Worm (Caenorhabditis elegans) whole organism, late embryonic: ENCODE data around the gene T28A11.13.

ENCODE experiments used
- ama-1 ChIP-seq: fragments of 150-350 bp; optimal IDR thresholded peaks from 2 replicates; lab custom pipeline; 2014
- che-1 ChIP-seq: sonication (generic microtip); optimal IDR thresholded peaks from 2 replicates; lab custom pipeline; 2016; ENCODE audit warnings: mild to moderate bottlenecking, missing genetic modification characterization, missing compliant biosample characterization
- dmd-4 ChIP-seq: sonication (generic microtip); optimal IDR thresholded peaks from 2 replicates; lab custom pipeline; 2016; ENCODE audit warnings: borderline replicate concordance, missing genetic modification characterization, missing compliant biosample characterization
- npax-4 ChIP-seq: sonication (generic microtip); optimal IDR thresholded peaks from 2 replicates; lab custom pipeline; 2016; ENCODE audit warnings: missing genetic modification characterization, missing compliant biosample characterization
- odd-2 ChIP-seq: sonication (generic microtip); optimal IDR thresholded peaks from 2 replicates; lab custom pipeline; 2017; ENCODE audit warnings: antibody characterized with exemption, mild to moderate bottlenecking, missing genetic modification characterization, missing compliant biosample characterization
- rnt-1 ChIP-seq: sonication (generic microtip); optimal IDR thresholded peaks from 2 replicates; lab custom pipeline; 2016; ENCODE audit warnings: missing genetic modification characterization, missing compliant biosample characterization

DNA sequence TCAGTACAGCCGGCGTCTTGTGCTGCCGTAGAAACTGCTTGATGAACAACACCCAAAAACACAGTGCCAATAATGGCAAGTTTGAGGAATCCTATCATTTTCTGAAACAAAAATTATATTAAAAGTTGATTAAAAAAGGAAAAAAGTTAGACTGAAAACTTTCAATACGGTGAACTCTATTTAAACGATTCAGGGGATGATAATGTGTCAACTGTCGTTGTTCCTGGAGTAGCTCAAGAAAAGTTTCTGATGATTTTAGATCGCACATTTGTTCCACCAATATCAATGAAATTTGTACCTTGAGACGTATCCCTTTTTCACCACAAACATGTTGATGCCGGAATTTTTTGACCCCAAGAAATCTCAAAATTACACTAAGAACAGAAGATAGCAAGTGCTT is 17.9 kb upstream of the T28A11.13 start, which contains the start of gene T28A11.18:
- TF ChIP-seq rnt-1 (tag; lab: Kevin White, UChicago) (no peak), npax-4 (tag; lab: Kevin White, UChicago) (no peak), che-1 (no peak), dmd-4 (tag; lab: Kevin White, UChicago) (no peak), ama-1 (lab: Kevin White, UChicago) (no peak), odd-2 (tag; lab: Kevin White, UChicago) (no peak)
